Fruit fly (Drosophila melanogaster): ENCODE results near the gene CG34393.

dm6 chr2L:3159144-3160000 lies 40.9 kb downstream of the CG34393 start, which contains the start of the genes Mad and gkt:
- TF ChIP-seq Dfd (GFP tag; optimal IDR thresholded peaks at IDR 0.05), result no peak
- TF ChIP-seq psq (GFP tag; optimal IDR thresholded peaks at IDR 0.05), result no peak
- TF ChIP-seq brk (GFP tag; optimal IDR thresholded peaks at IDR 0.05), result no peak

Measured in whole organism, wandering third instar larva.